Fruit fly (Drosophila melanogaster): Measurements from ENCODE around the gene CG17264.

Gene CG17264

dm6 chr2L:3044660-3045504 lies 26.6 kb downstream of the CG17264 start:
- TF ChIP-seq CG8478 (optimal IDR thresholded peaks at IDR 0.05): no peak
- TF ChIP-seq CTCF (optimal IDR thresholded peaks at IDR 0.05): no peak

DNA sequence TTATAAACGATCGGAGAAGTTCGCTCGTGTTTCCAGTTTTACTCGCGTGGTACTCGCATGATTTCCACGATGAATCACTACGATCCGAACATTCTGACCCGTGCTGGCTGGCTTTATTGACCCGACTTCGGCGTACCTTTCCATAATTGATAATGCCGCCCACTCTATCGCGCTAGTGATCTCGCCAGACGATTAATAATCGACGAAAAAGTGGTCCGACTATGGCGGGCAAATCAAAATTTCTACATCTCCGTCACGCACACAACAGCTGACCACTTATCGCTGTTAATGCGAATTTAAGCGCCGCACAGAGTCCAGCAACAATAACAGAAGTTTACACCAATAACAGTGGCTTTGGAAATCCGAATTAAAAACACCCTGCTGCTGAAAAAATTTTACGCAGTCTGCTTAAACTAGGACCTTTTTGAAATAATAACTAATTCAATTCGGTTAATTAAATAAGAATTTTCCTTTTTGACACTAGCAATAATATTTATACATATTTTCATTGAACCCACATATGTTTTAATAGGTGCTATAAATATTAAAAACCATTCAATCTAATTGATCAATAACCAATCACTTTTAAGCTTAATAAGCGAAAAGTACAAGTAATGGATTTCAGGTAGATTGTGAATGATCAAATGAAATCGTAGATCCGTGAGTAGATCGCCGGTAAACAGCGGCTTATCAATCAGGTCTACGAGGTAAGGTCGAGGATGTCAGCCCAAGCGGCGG lies 37.6 kb downstream of the CG17264 start:
- TF ChIP-seq CG8478 (optimal IDR thresholded peaks at IDR 0.05) (no peak), CTCF (optimal IDR thresholded peaks at IDR 0.05) (no peak)

DNA sequence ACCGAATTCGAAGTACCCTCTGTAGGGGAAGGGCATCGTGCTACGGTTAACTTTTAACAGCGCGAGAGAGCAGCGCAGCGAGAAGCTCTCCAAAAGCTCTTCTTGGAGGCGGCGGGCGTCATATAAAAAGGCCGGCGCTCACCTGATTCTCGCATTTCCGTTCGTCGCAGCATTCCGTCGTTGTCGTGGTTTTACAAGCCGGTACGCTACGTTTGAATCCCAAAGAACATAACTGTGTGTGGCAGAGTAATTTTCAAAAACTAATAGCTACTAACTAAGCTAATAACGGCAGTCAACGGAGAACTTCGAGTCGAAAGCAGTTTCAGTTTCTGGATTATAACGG lies 38.1 kb downstream of the CG17264 start, which contains the start of gene FASN1:
Gene FASN1 (plus strand): TSS at position 151 of the 343 bp plus-strand sequence.
- TF ChIP-seq CG8478 (optimal IDR thresholded peaks at IDR 0.05) (no peak), CTCF (optimal IDR thresholded peaks at IDR 0.05) (no peak)

dm6 chr2L:3057951-3058771 lies 39.9 kb downstream of the CG17264 start:
- TF ChIP-seq CG8478 (optimal IDR thresholded peaks at IDR 0.05) (no peak), CTCF (optimal IDR thresholded peaks at IDR 0.05) (no peak)

dm6 chr2L:3058772-3059623 lies 40.7 kb downstream of the CG17264 start:
- TF ChIP-seq CTCF (optimal IDR thresholded peaks at IDR 0.05) (no peak), CG8478 (optimal IDR thresholded peaks at IDR 0.05) (no peak)

dm6 chr2L:3059624-3059919 lies 41.3 kb downstream of the CG17264 start:
- TF ChIP-seq CG8478 (optimal IDR thresholded peaks at IDR 0.05) (no peak), CTCF (optimal IDR thresholded peaks at IDR 0.05) (no peak)
